Worm (Caenorhabditis elegans) whole organism, late embryonic: Measurements from ENCODE around the gene nrde-4.

Source experiments
- C08G9.2 ChIP-seq: sonication (generic microtip); optimal IDR thresholded peaks from 2 replicates; lab custom pipeline; 2016; ENCODE audit warnings: mild to moderate bottlenecking, missing genetic modification characterization, moderate library complexity, missing compliant biosample characterization
- ceh-45 ChIP-seq: fragments of 200-800 bp; sonication (Bioruptor generic); IDR thresholded peaks from 2 replicates; pipeline ENCODE4 v1.3.6; 2022; ENCODE audit warnings: missing genetic modification reagents, missing genetic modification characterization, missing compliant biosample characterization
- eyg-1 ChIP-seq: sonication (generic microtip); optimal IDR thresholded peaks from 2 replicates; lab custom pipeline; 2016; ENCODE audit warnings: missing genotype, missing genetic modification characterization, missing compliant biosample characterization
- hlh-15 ChIP-seq: sonication (generic microtip); optimal IDR thresholded peaks from 2 replicates; lab custom pipeline; 2016; ENCODE audit warnings: missing genetic modification characterization, missing compliant biosample characterization
- nhr-11 ChIP-seq: fragments of 150-350 bp; optimal IDR thresholded peaks from 2 replicates; lab custom pipeline; 2014; ENCODE audit warnings: missing biosample characterization, missing genetic modification characterization
- pax-1 ChIP-seq: fragments of 150-350 bp; optimal IDR thresholded peaks from 2 replicates; lab custom pipeline; 2014; ENCODE audit warnings: missing biosample characterization, missing genetic modification characterization
- pros-1 ChIP-seq: fragments of 150-350 bp; optimal IDR thresholded peaks from 2 replicates; lab custom pipeline; 2014; ENCODE audit warnings: missing biosample characterization, missing genetic modification reagents, missing genetic modification characterization
- sox-2 ChIP-seq: fragments of 200-800 bp; sonication (Bioruptor generic); IDR thresholded peaks from 2 replicates; pipeline ENCODE4 v1.3.6; 2022; ENCODE audit warnings: missing genetic modification reagents, missing genetic modification characterization, missing compliant biosample characterization

ce11 chrIV:7692451-7692850 lies 38.4 kb upstream of the nrde-4 start:
- TF ChIP-seq pax-1 (tag; lab: Kevin White, UChicago) (no peak), sox-2 (GFP tag; lab: Robert Waterston, UW) (no peak), nhr-11 (tag; lab: Kevin White, UChicago) (no peak), pros-1 (tag; lab: Kevin White, UChicago) (no peak), ceh-45 (GFP tag; lab: Robert Waterston, UW) (no peak), C08G9.2 (tag; lab: Kevin White, UChicago) (no peak), eyg-1 (tag; lab: Kevin White, UChicago) (no peak), hlh-15 (tag; lab: Kevin White, UChicago) (no peak)
